Worm (Caenorhabditis elegans) whole organism, L4/young adult: ENCODE data around the gene C08D8.7.

ENCODE experiments used
- W03F9.2 ChIP-seq: fragments of 150-350 bp; optimal IDR thresholded peaks from 2 replicates; lab custom pipeline; 2014; ENCODE audit warnings: missing biosample characterization, missing genetic modification characterization
- him-1 ChIP-seq: sonication (generic microtip); optimal IDR thresholded peaks from 2 replicates; lab custom pipeline; 2016; ENCODE audit warnings: missing genotype, missing genetic modification reagents, missing genetic modification characterization, missing compliant biosample characterization

- TF ChIP-seq him-1 (tag; lab: Kevin White, UChicago) (no peak), W03F9.2 (peak; percentile 42)
Measured at ce11 chrV:8300935-8301535, 40.0 kb upstream of the C08D8.7 start, which contains the start of gene W02D7.6.
